Worm (Caenorhabditis elegans): ENCODE results near the gene rod-1.

The rod-1 gene

DNA sequence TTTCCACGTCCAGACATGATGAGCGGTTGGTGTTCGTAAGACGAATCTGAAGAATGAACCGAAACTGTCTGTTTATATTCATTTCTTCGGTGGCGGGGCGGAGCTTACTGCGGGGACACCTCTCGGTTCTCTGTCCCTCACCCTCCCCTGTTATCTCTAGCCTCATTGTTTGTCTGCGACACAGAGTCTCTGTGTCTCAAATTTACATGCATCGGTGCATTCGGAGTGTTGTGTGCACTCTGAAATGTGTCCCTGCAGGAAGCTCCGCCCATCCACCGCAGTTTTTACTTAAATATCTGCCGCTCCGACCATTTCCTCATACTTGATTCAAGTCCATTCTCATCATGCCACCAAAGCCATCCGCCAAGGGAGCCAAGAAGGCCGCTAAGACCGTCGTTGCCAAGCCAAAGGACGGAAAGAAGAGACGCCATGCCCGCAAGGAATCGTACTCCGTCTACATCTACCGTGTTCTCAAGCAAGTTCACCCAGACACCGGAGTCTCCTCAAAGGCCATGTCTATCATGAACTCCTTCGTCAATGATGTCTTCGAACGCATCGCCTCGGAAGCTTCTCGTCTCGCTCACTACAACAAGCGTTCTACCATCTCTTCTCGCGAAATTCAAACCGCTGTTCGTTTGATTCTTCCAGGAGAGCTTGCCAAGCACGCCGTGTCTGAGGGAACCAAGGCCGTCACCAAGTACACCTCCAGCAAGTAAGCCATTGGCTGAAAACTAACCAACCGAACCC is 8.1 kb downstream of the rod-1 start, which contains the start of the genes his-61 and his-62 (continued):
- no peak for TF ChIP-seq sea-2 (GFP tag; IDR thresholded peaks at IDR 0.05)
- TF ChIP-seq hmg-1.2 (GFP tag; IDR thresholded peaks at IDR 0.05): peak; percentile 80
- peak; percentile 10; the same call in 1 of the 2 replicates for TF ChIP-seq Y79H2A.3 (GFP tag; conservative IDR thresholded peaks at IDR 0.05)
- TF ChIP-seq F23B12.7 (tag; optimal IDR thresholded peaks at IDR 0.05; ENCODE audit: insufficient read depth): no peak
- no peak for TF ChIP-seq ztf-22 (GFP tag; optimal IDR thresholded peaks at IDR 0.05)
- no peak for TF ChIP-seq hmg-20 (GFP tag; IDR thresholded peaks at IDR 0.05)
- TF ChIP-seq egrh-3 (GFP tag; IDR thresholded peaks at IDR 0.05): no peak
- no peak for TF ChIP-seq F22D6.2 (tag; optimal IDR thresholded peaks at IDR 0.05)
- TF ChIP-seq F52B5.7 (tag; optimal IDR thresholded peaks at IDR 0.05): no peak
- TF ChIP-seq mxl-1 (tag; optimal IDR thresholded peaks at IDR 0.05): no peak
- TF ChIP-seq F55B11.4 (tag; optimal IDR thresholded peaks at IDR 0.05; ENCODE audit: borderline replicate concordance, insufficient read depth): no peak
- TF ChIP-seq ztf-26 (tag; optimal IDR thresholded peaks at IDR 0.05): no peak
- peak; percentile 89 for TF ChIP-seq F49E8.2 (tag; optimal IDR thresholded peaks at IDR 0.05; ENCODE audit: insufficient read depth)
- 0 out of 2 replicates have a peak, but pooled peaks have one; percentile 38 for TF ChIP-seq madf-6 (GFP tag; IDR thresholded peaks at IDR 0.05)
- no peak for TF ChIP-seq efl-1 (GFP tag; optimal IDR thresholded peaks at IDR 0.05)

DNA sequence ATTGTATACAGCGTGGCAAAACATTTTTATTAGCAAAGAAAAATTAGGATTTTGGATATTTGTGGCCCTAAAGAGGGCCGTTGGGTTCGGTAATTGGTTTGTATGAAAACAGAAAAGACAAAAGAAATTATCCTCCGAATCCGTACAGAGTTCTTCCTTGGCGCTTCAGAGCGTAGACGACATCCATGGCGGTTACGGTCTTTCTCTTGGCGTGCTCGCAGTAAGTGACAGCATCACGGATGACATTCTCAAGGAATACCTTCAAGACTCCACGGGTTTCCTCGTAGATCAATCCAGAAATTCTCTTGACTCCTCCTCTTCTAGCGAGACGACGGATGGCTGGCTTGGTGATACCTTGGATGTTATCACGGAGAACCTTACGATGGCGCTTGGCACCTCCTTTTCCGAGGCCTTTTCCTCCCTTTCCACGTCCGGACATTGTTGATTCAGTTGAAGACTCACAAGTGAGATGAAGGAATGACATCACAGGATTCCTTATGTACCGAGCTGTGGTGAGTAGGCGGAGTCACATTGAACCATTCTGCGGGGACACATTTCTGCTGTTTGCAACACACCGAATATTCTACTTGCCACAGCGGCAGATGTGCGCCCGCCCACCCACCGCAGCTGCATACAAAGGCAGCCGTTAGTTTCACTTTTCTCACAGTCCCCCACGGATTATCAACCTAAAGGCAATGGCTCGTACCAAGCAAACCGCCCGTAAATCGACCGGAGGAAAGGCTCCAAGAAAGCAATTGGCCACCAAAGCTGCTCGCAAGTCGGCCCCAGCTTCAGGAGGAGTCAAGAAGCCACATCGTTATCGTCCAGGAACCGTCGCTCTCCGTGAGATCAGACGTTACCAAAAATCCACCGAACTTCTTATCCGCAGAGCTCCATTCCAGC is 9.6 kb downstream of the rod-1 start, which contains the start of the genes his-60 and his-59:
Gene his-60 (minus strand): TSS at position 439 of the 903 bp plus-strand sequence.
Gene his-59 (plus strand): TSS at position 696 of the 903 bp plus-strand sequence.
- TF ChIP-seq T07F8.4 (tag; optimal IDR thresholded peaks at IDR 0.05) (peak; percentile 31), Y95B8A.8 (GFP tag; IDR thresholded peaks at IDR 0.05) (peak; percentile 82), F33H1.4 (GFP tag; IDR thresholded peaks at IDR 0.05) (0 out of 2 replicates have a peak, but pooled peaks have one; percentile 24), madf-3 (GFP tag; IDR thresholded peaks at IDR 0.05) (peak; percentile 62; the same call in 1 of the 2 replicates), hmg-20 (GFP tag; IDR thresholded peaks at IDR 0.05) (no peak), D2030.7 (GFP tag; IDR thresholded peaks at IDR 0.05) (peak; percentile 39; the same call in 1 of the 2 replicates), B0019.2 (GFP tag; conservative IDR thresholded peaks at IDR 0.05) (no peak), snpc-1.3 (tag; optimal IDR thresholded peaks at IDR 0.05; ENCODE audit: insufficient read depth) (peak; percentile 79), Y53G8AR.9 (GFP tag; conservative IDR thresholded peaks at IDR 0.05) (peak; percentile 85), sptf-2 (GFP tag; optimal IDR thresholded peaks at IDR 0.05) (no peak), F52B5.7 (tag; optimal IDR thresholded peaks at IDR 0.05) (peak; percentile 12), F57A8.1 (GFP tag; optimal IDR thresholded peaks at IDR 0.05) (peak; percentile 41), madf-8 (GFP tag; conservative IDR thresholded peaks at IDR 0.05) (no peak; the same call in 1 of the 2 replicates), nhr-179 (tag; optimal IDR thresholded peaks at IDR 0.05) (no peak), unc-130 (GFP tag; optimal IDR thresholded peaks at IDR 0.05) (peak; percentile 7), B0336.3 (GFP tag; IDR thresholded peaks at IDR 0.05) (peak; percentile 77), attf-6 (GFP tag; IDR thresholded peaks at IDR 0.05) (peak; percentile 81), sea-2 (GFP tag; IDR thresholded peaks at IDR 0.05) (no peak), egrh-3 (GFP tag; IDR thresholded peaks at IDR 0.05) (peak; percentile 51), cebp-2 (GFP tag; IDR thresholded peaks at IDR 0.05) (0 out of 2 replicates have a peak, but pooled peaks have one; percentile 58), F39B2.1 (GFP tag; IDR thresholded peaks at IDR 0.05) (peak; percentile 99), ceh-58 (GFP tag; IDR thresholded peaks at IDR 0.05) (0 out of 2 replicates have a peak, but pooled peaks have one; percentile 38), ekl-4 (GFP tag; IDR thresholded peaks at IDR 0.05) (peak; percentile 64; the same call in 1 of the 2 replicates), ztf-18 (tag; optimal IDR thresholded peaks at IDR 0.05) (peak; percentile 35), mcd-1 (GFP tag; IDR thresholded peaks at IDR 0.05) (peak; percentile 40; the same call in 1 of the 2 replicates), let-526 (GFP tag; IDR thresholded peaks at IDR 0.05) (no peak), ceh-27 (GFP tag; optimal IDR thresholded peaks at IDR 0.05) (peak; percentile 13), attf-5 (GFP tag; optimal IDR thresholded peaks at IDR 0.05) (peak; percentile 9), nhr-90 (tag; optimal IDR thresholded peaks at IDR 0.05) (peak; percentile 51), hrde-1 (tag; optimal IDR thresholded peaks at IDR 0.05; ENCODE audit: borderline replicate concordance) (peak; percentile 97), ztf-28 (GFP tag; IDR thresholded peaks at IDR 0.05) (no peak), hmg-1.2 (GFP tag; IDR thresholded peaks at IDR 0.05) (peak; percentile 41; the same call in 1 of the 2 replicates)

Measured in whole organism, young adult.